Worm (Caenorhabditis elegans): Measurements from ENCODE around the gene T07D4.2.

ce11 chrII:8853238-8853637 is 20.5 kb downstream of the T07D4.2 start:
- TF ChIP-seq sma-9 (GFP tag; optimal IDR thresholded peaks at IDR 0.05) (no peak), sma-9 (tag; optimal IDR thresholded peaks at IDR 0.05) (no peak), nhr-12 (tag; optimal IDR thresholded peaks at IDR 0.05) (no peak), elt-1 (tag; optimal IDR thresholded peaks at IDR 0.05) (no peak), unc-62 (GFP tag; optimal IDR thresholded peaks at IDR 0.05) (no peak), lin-13 (GFP tag; optimal IDR thresholded peaks at IDR 0.05) (no peak), snpc-4 (tag; optimal IDR thresholded peaks at IDR 0.05) (no peak), lsy-2 (tag; optimal IDR thresholded peaks at IDR 0.05) (no peak), ama-1 (optimal IDR thresholded peaks at IDR 0.05) (no peak), zag-1 (tag; optimal IDR thresholded peaks at IDR 0.05) (no peak)
